Fruit fly (Drosophila melanogaster) whole organism, embryonic: ENCODE results near the gene CG42399.

Experiments used
- Bdp1 ChIP-seq: fragments of 200-800 bp; sonication (Bioruptor generic); optimal IDR thresholded peaks from 3 replicates; lab custom pipeline; 2016; ENCODE audit warnings: missing biosample characterization, missing genetic modification characterization
- Bteb2 ChIP-seq: fragments of 200-800 bp; sonication (Bioruptor generic); optimal IDR thresholded peaks from 2 replicates; lab custom pipeline; 2016; ENCODE audit warnings: missing biosample characterization, missing genetic modification characterization
- CG12155 ChIP-seq: fragments of 200-800 bp; sonication (Bioruptor generic); optimal IDR thresholded peaks from 3 replicates; lab custom pipeline; 2016; ENCODE audit warnings: missing biosample characterization, missing genetic modification characterization
- CG13424 ChIP-seq: fragments of 200-800 bp; sonication (Bioruptor generic); optimal IDR thresholded peaks from 2 replicates; lab custom pipeline; 2019; ENCODE audit warnings: missing biosample characterization, mild to moderate bottlenecking, missing genetic modification characterization, moderate library complexity
- CG15696 ChIP-seq: fragments of 200-800 bp; sonication (Bioruptor generic); optimal IDR thresholded peaks from 2 replicates; lab custom pipeline; 2019; ENCODE audit warnings: missing biosample characterization, mild to moderate bottlenecking, missing genetic modification characterization, moderate library complexity
- CG1647 ChIP-seq: fragments of 200-800 bp; sonication (Bioruptor generic); optimal IDR thresholded peaks from 3 replicates; lab custom pipeline; 2016; ENCODE audit warnings: missing biosample characterization, missing genetic modification characterization
- CG17186 ChIP-seq: fragments of 200-800 bp; sonication (Bioruptor generic); optimal IDR thresholded peaks from 3 replicates; lab custom pipeline; 2017; ENCODE audit warnings: missing biosample characterization, missing genetic modification reagents, missing genetic modification characterization
- CG18476 ChIP-seq: fragments of 200-800 bp; sonication (Bioruptor generic); optimal IDR thresholded peaks from 2 replicates; lab custom pipeline; 2016; ENCODE audit warnings: missing biosample characterization, mild to moderate bottlenecking, missing genetic modification characterization
- CG2202 ChIP-seq: fragments of 200-800 bp; sonication (Bioruptor generic); optimal IDR thresholded peaks from 2 replicates; lab custom pipeline; 2018; ENCODE audit warnings: missing biosample characterization, mild to moderate bottlenecking, missing genetic modification characterization
- CG2678 ChIP-seq: fragments of 200-800 bp; sonication (Bioruptor generic); optimal IDR thresholded peaks from 3 replicates; lab custom pipeline; 2019; ENCODE audit warnings: missing biosample characterization, mild to moderate bottlenecking, missing genetic modification characterization, moderate library complexity
- CG2712 ChIP-seq: fragments of 200-800 bp; optimal IDR thresholded peaks from 3 replicates; lab custom pipeline; 2019; ENCODE audit warnings: missing biosample characterization, mild to moderate bottlenecking, missing genetic modification characterization, moderate library complexity
- CG30403 ChIP-seq: fragments of 200-800 bp; sonication (Bioruptor generic); optimal IDR thresholded peaks from 3 replicates; lab custom pipeline; 2016; ENCODE audit warnings: missing biosample characterization, missing genetic modification characterization
- CG4360 ChIP-seq: fragments of 200-800 bp; sonication (Bioruptor generic); IDR thresholded peaks from 2 replicates; pipeline ENCODE4 v1.3.6; 2022; ENCODE audit warnings: missing biosample characterization, missing genetic modification characterization
- CG5180 ChIP-seq: fragments of 200-800 bp; sonication (Bioruptor generic); optimal IDR thresholded peaks from 3 replicates; lab custom pipeline; 2017; ENCODE audit warnings: missing biosample characterization, missing genetic modification characterization, mild to moderate bottlenecking, moderate library complexity, missing genetic modification reagents
- CG5245 ChIP-seq: fragments of 200-800 bp; sonication (Bioruptor generic); optimal IDR thresholded peaks from 3 replicates; lab custom pipeline; 2016; ENCODE audit warnings: missing biosample characterization, missing genetic modification characterization
- CG6813 ChIP-seq: fragments of 200-800 bp; sonication (Bioruptor generic); optimal IDR thresholded peaks from 2 replicates; lab custom pipeline; 2017; ENCODE audit warnings: missing biosample characterization, missing genetic modification characterization, mild to moderate bottlenecking, moderate library complexity, missing genetic modification reagents
- CG8281 ChIP-seq: fragments of 200-800 bp; sonication (Bioruptor generic); optimal IDR thresholded peaks from 2 replicates; lab custom pipeline; 2018; ENCODE audit warnings: missing biosample characterization, mild to moderate bottlenecking, missing genetic modification characterization, moderate library complexity
- CG8290 ChIP-seq, 3 experiments: fragments of 200-800 bp; sonication (Bioruptor generic); optimal IDR thresholded peaks; 2 replicates each; lab custom pipeline; 2016 to 2019; ENCODE audit warnings: missing biosample characterization in 3 of 3, missing genetic modification characterization in 3 of 3, mild to moderate bottlenecking in 2 of 3, moderate library complexity in 1 of 3
- CG8765 ChIP-seq: fragments of 200-800 bp; sonication (Bioruptor generic); IDR thresholded peaks from 2 replicates; pipeline ENCODE4 v1.3.6; 2022; ENCODE audit warnings: missing biosample characterization, missing genetic modification characterization
- CG9437 ChIP-seq: fragments of 200-800 bp; sonication (Bioruptor generic); optimal IDR thresholded peaks from 2 replicates; lab custom pipeline; 2018; ENCODE audit warnings: missing biosample characterization, mild to moderate bottlenecking, missing genetic modification characterization
- CG9932 ChIP-seq: fragments of 200-800 bp; sonication (Bioruptor generic); IDR thresholded peaks from 2 replicates; pipeline ENCODE4 v1.3.6; 2022; ENCODE audit warnings: missing biosample characterization, missing genetic modification characterization
- CHES-1-like ChIP-seq: fragments of 200-800 bp; sonication (Bioruptor generic); optimal IDR thresholded peaks from 2 replicates; lab custom pipeline; 2016; ENCODE audit warnings: missing biosample characterization, missing genetic modification characterization
- D ChIP-seq, 2 experiments: fragments of 200-800 bp in 1 of 2; fragments of >200 bp in 1 of 2; sonication (Bioruptor generic) in 1 of 2; optimal IDR thresholded peaks; 2 replicates in 1 of 2; 3 replicates in 1 of 2; lab custom pipeline; 2017; ENCODE audit warnings: mild to moderate bottlenecking in 1 of 2, missing biosample characterization in 1 of 2, missing genetic modification characterization in 1 of 2, missing genetic modification reagents in 1 of 2
- D19B ChIP-seq: fragments of 200-800 bp; sonication (Bioruptor generic); optimal IDR thresholded peaks from 2 replicates; lab custom pipeline; 2017; ENCODE audit warnings: missing biosample characterization, mild to moderate bottlenecking, missing genetic modification characterization
- Dad ChIP-seq: fragments of 200-800 bp; sonication (Bioruptor generic); optimal IDR thresholded peaks from 3 replicates; lab custom pipeline; 2016; ENCODE audit warnings: missing biosample characterization, missing genetic modification characterization
- Elba2 ChIP-seq: fragments of 200-800 bp; sonication (Bioruptor generic); optimal IDR thresholded peaks from 3 replicates; lab custom pipeline; 2016; ENCODE audit warnings: missing biosample characterization, missing genetic modification characterization
- Fer1 ChIP-seq: fragments of 200-800 bp; sonication (Bioruptor generic); optimal IDR thresholded peaks from 2 replicates; lab custom pipeline; 2017; ENCODE audit warnings: missing biosample characterization, mild to moderate bottlenecking, missing genetic modification characterization
- HLH4C ChIP-seq: fragments of 200-800 bp; sonication (Bioruptor generic); IDR thresholded peaks from 3 replicates; pipeline ENCODE4 v1.3.6; 2022; ENCODE audit warnings: missing biosample characterization, missing genetic modification characterization; ENCODE audit not compliant: partially characterized antibody
- Max ChIP-seq: fragments of 200-800 bp; sonication (Bioruptor generic); optimal IDR thresholded peaks from 2 replicates; lab custom pipeline; 2016; ENCODE audit warnings: missing biosample characterization, mild to moderate bottlenecking, missing genetic modification characterization
- Med ChIP-seq: fragments of 200-800 bp; sonication (Bioruptor generic); peaks from one replicate; lab custom pipeline; 2016; ENCODE audit warnings: missing biosample characterization, missing genetic modification characterization, mild to moderate bottlenecking, inconsistent platforms, moderate library complexity
- Pdp1 ChIP-seq, 2 experiments: fragments of 200-800 bp; sonication (Bioruptor generic); optimal IDR thresholded peaks; 3 replicates each; lab custom pipeline; 2016; ENCODE audit warnings: missing biosample characterization in 2 of 2, missing genetic modification characterization in 2 of 2, mild to moderate bottlenecking in 1 of 2, moderate library complexity in 1 of 2
- Rfx ChIP-seq: fragments of 200-800 bp; sonication (Bioruptor generic); IDR thresholded peaks from 2 replicates; pipeline ENCODE4 v1.3.6; 2022; ENCODE audit warnings: missing biosample characterization, missing genetic modification characterization
- abd-A ChIP-seq: fragments of 200-800 bp; sonication (Bioruptor generic); optimal IDR thresholded peaks from 3 replicates; lab custom pipeline; 2019; ENCODE audit warnings: missing biosample characterization, mild to moderate bottlenecking, missing genetic modification characterization, moderate library complexity
- chif ChIP-seq, 2 experiments: fragments of 200-800 bp; sonication (Bioruptor generic); optimal IDR thresholded peaks; 3 replicates each; lab custom pipeline; 2016; ENCODE audit warnings: missing biosample characterization in 2 of 2, missing genetic modification characterization in 2 of 2
- ewg ChIP-seq: fragments of 200-800 bp; sonication (Bioruptor generic); optimal IDR thresholded peaks from 3 replicates; lab custom pipeline; 2017; ENCODE audit warnings: mild to moderate bottlenecking, missing biosample characterization, missing genetic modification reagents, missing genetic modification characterization
- ftz-f1 ChIP-seq: fragments of 200-800 bp; sonication (Bioruptor generic); optimal IDR thresholded peaks from 2 replicates; lab custom pipeline; 2016; ENCODE audit warnings: missing biosample characterization, missing genetic modification characterization
- gce ChIP-seq: fragments of 200-800 bp; sonication (Bioruptor generic); IDR thresholded peaks from 3 replicates; pipeline ENCODE4 v1.3.6; 2022; ENCODE audit warnings: missing biosample characterization, missing genetic modification characterization
- h ChIP-seq: fragments of >200 bp; optimal IDR thresholded peaks from 2 replicates; lab custom pipeline; 2017
- lab ChIP-seq: fragments of 200-800 bp; sonication (Bioruptor generic); optimal IDR thresholded peaks from 3 replicates; lab custom pipeline; 2017; ENCODE audit warnings: missing biosample characterization, missing genetic modification characterization, mild to moderate bottlenecking, moderate library complexity, missing genetic modification reagents
- oc ChIP-seq: fragments of 200-800 bp; sonication (Bioruptor generic); optimal IDR thresholded peaks from 2 replicates; lab custom pipeline; 2018; ENCODE audit warnings: missing biosample characterization, mild to moderate bottlenecking, missing genetic modification characterization, moderate library complexity
- onecut ChIP-seq: fragments of 200-800 bp; sonication (Bioruptor generic); IDR thresholded peaks from 2 replicates; pipeline ENCODE4 v1.3.6; 2022; ENCODE audit warnings: missing biosample characterization, missing genetic modification characterization
- pan ChIP-seq, 4 experiments: fragments of >200 bp in 3 of 4; fragments of 200-800 bp in 1 of 4; sonication (Bioruptor generic) in 1 of 4; optimal IDR thresholded peaks in 3 of 4; IDR thresholded peaks in 1 of 4; 2 replicates each; pipeline versions ENCODE4 v1.3.6 to Lab custom; 2017 to 2022; ENCODE audit warnings: missing biosample characterization in 2 of 4, missing genetic modification characterization in 2 of 4, mixed read lengths in 1 of 4
- pfk ChIP-seq: fragments of 200-800 bp; sonication (Bioruptor generic); optimal IDR thresholded peaks from 2 replicates; lab custom pipeline; 2018; ENCODE audit warnings: missing biosample characterization, mild to moderate bottlenecking, missing genetic modification characterization, moderate library complexity
- sc ChIP-seq, 3 experiments: fragments of >200 bp in 2 of 3; fragments of 200-800 bp in 1 of 3; sonication (Bioruptor generic) in 1 of 3; optimal IDR thresholded peaks; 2 replicates in 2 of 3; 3 replicates in 1 of 3; lab custom pipeline; 2017; ENCODE audit warnings: mild to moderate bottlenecking in 1 of 3, missing biosample characterization in 1 of 3, missing genetic modification characterization in 1 of 3, missing genetic modification reagents in 1 of 3
- toy ChIP-seq: fragments of 200-800 bp; sonication (Bioruptor generic); IDR thresholded peaks from 2 replicates; pipeline ENCODE4 v1.3.6; 2022; ENCODE audit warnings: missing biosample characterization, missing genetic modification characterization
- unpg ChIP-seq: fragments of 200-800 bp; sonication (Bioruptor generic); optimal IDR thresholded peaks from 3 replicates; lab custom pipeline; 2018; ENCODE audit warnings: missing biosample characterization, mild to moderate bottlenecking, missing genetic modification characterization, moderate library complexity

The CG42399 gene

dm6 chr2L:166115-167069, 13.3 kb upstream of the CG42399 start (continued):
- peak; percentile 85 for TF ChIP-seq CG2678
- peak; percentile 95 for TF ChIP-seq Med (GFP tag; lab: Kevin White, UChicago)
- TF ChIP-seq Max = peak; percentile 62
- TF ChIP-seq CG2202 (tag; lab: Kevin White, UChicago) = peak; percentile 57
- TF ChIP-seq onecut = peak; percentile 88
- peak; percentile 59 for TF ChIP-seq CG1647 (GFP tag; lab: Kevin White, UChicago)
- no peak for TF ChIP-seq CG9932 (GFP tag; lab: Robert Waterston, UW)
- peak; percentile 27 for TF ChIP-seq CG30403
- peak; percentile 68 for TF ChIP-seq unpg (GFP tag; lab: Kevin White, UChicago)
- TF ChIP-seq CG8765 = no peak
- no peak for TF ChIP-seq CG17186
- peak; percentile 37 for TF ChIP-seq D19B (GFP tag; lab: Kevin White, UChicago)
- peak; percentile 75 for TF ChIP-seq pfk (GFP tag; lab: Kevin White, UChicago)
- peak; percentile 50 for TF ChIP-seq CG9437 (GFP tag; lab: Kevin White, UChicago)
- TF ChIP-seq CG5180 (GFP tag; lab: Kevin White, UChicago) = peak; percentile 75
- TF ChIP-seq HLH4C (GFP tag; lab: Robert Waterston, UW) = no peak
- peak; percentile 21 for TF ChIP-seq oc (tag; lab: Kevin White, UChicago)
- TF ChIP-seq ewg = peak; percentile 12
- TF ChIP-seq chif (GFP tag; optimal IDR thresholded peaks at IDR 0.05; lab: Kevin White, UChicago) = peak in 1 of 2 experiments; percentile 50
- peak; percentile 2 for TF ChIP-seq Dad (GFP tag; lab: Kevin White, UChicago)
- peak; percentile 36 for TF ChIP-seq ftz-f1 (GFP tag; lab: Kevin White, UChicago)
- no peak for TF ChIP-seq gce (GFP tag; lab: Robert Waterston, UW)
- TF ChIP-seq CHES-1-like = peak; percentile 87
- peak; percentile 53 to 96 for TF ChIP-seq Pdp1 (GFP tag; optimal IDR thresholded peaks at IDR 0.05; lab: Kevin White, UChicago)
- TF ChIP-seq h (lab: Kevin White, UChicago) = no peak
- TF ChIP-seq Fer1 (GFP tag; lab: Kevin White, UChicago) = peak; percentile 95
- no peak for TF ChIP-seq Rfx (GFP tag; lab: Robert Waterston, UW)
- no peak for TF ChIP-seq CG8290 (GFP tag; optimal IDR thresholded peaks at IDR 0.05; lab: Kevin White, UChicago)
- peak; percentile 28 to 68 for TF ChIP-seq CG8290 (tag; optimal IDR thresholded peaks at IDR 0.05; lab: Kevin White, UChicago)
- TF ChIP-seq Bdp1 (GFP tag; lab: Kevin White, UChicago) = no peak
- peak; percentile 69 for TF ChIP-seq CG15696 (tag; lab: Kevin White, UChicago)
- peak; percentile 34 for TF ChIP-seq Bteb2 (GFP tag; lab: Kevin White, UChicago)
- peak; percentile 61 for TF ChIP-seq CG2712 (tag; lab: Kevin White, UChicago)
- TF ChIP-seq D (optimal IDR thresholded peaks at IDR 0.05; lab: Kevin White, UChicago) = no peak
- TF ChIP-seq D (GFP tag; optimal IDR thresholded peaks at IDR 0.05; lab: Kevin White, UChicago) = peak; percentile 61
- TF ChIP-seq CG6813 = peak; percentile 91
- no peak for TF ChIP-seq CG18476
- no peak for TF ChIP-seq Elba2
- no peak for TF ChIP-seq CG5245 (GFP tag; lab: Kevin White, UChicago)
- peak; percentile 56 for TF ChIP-seq CG12155
- no peak for TF ChIP-seq CG4360
- TF ChIP-seq sc (optimal IDR thresholded peaks at IDR 0.05; lab: Kevin White, UChicago) = no peak
- peak; percentile 34 for TF ChIP-seq sc (GFP tag; optimal IDR thresholded peaks at IDR 0.05; lab: Kevin White, UChicago)
- TF ChIP-seq toy (GFP tag; lab: Robert Waterston, UW) = no peak
- no peak for TF ChIP-seq pan (optimal IDR thresholded peaks at IDR 0.05; lab: Kevin White, UChicago)
- TF ChIP-seq pan (GFP tag; optimal IDR thresholded peaks at IDR 0.05 in 1 of 2, IDR thresholded peaks at IDR 0.05 in 1 of 2) = no peak
- TF ChIP-seq lab = peak; percentile 95
- TF ChIP-seq abd-A (tag; lab: Kevin White, UChicago) = peak; percentile 98
- peak; percentile 51 for TF ChIP-seq CG8281 (tag; lab: Kevin White, UChicago)
- TF ChIP-seq CG13424 (tag; lab: Kevin White, UChicago) = peak; percentile 62
